Fruit fly (Drosophila melanogaster) whole organism, embryonic: ENCODE results near the gene ABCB7.

Experiments used
- Abd-B ChIP-seq: fragments of 200-800 bp; sonication (Bioruptor generic); optimal IDR thresholded peaks from 2 replicates; lab custom pipeline; 2018; ENCODE audit warnings: missing biosample characterization, mild to moderate bottlenecking, missing genetic modification characterization, moderate library complexity
- Atf3 ChIP-seq: fragments of 200-800 bp; sonication (Bioruptor generic); optimal IDR thresholded peaks from 3 replicates; lab custom pipeline; 2016; ENCODE audit warnings: missing biosample characterization, missing genetic modification characterization
- Awh ChIP-seq: fragments of 200-800 bp; sonication (Bioruptor generic); IDR thresholded peaks from 2 replicates; pipeline ENCODE4, ENCODE4 v1.3.6; 2022; ENCODE audit warnings: missing biosample characterization, missing genetic modification characterization
- BtbVII ChIP-seq: fragments of 200-800 bp; sonication (Bioruptor generic); optimal IDR thresholded peaks from 3 replicates; lab custom pipeline; 2017; ENCODE audit warnings: missing biosample characterization, mild to moderate bottlenecking, missing genetic modification characterization
- Bteb2 ChIP-seq: fragments of 200-800 bp; sonication (Bioruptor generic); optimal IDR thresholded peaks from 2 replicates; lab custom pipeline; 2016; ENCODE audit warnings: missing biosample characterization, missing genetic modification characterization
- CG11456 ChIP-seq: fragments of 200-800 bp; sonication (Bioruptor generic); IDR thresholded peaks from 3 replicates; pipeline ENCODE4 v1.3.6; 2022; ENCODE audit warnings: missing biosample characterization, missing genetic modification characterization
- CG12071 ChIP-seq: fragments of 200-800 bp; sonication (Bioruptor generic); optimal IDR thresholded peaks from 3 replicates; lab custom pipeline; 2018; ENCODE audit warnings: missing biosample characterization, mild to moderate bottlenecking, missing genetic modification characterization
- CG12299 ChIP-seq: fragments of 200-800 bp; sonication (Bioruptor generic); optimal IDR thresholded peaks from 2 replicates; lab custom pipeline; 2018; ENCODE audit warnings: missing biosample characterization, mild to moderate bottlenecking, missing genetic modification characterization
- CG1792 ChIP-seq: fragments of 200-800 bp; sonication (Bioruptor generic); optimal IDR thresholded peaks from 2 replicates; lab custom pipeline; 2016; ENCODE audit warnings: missing biosample characterization, missing genetic modification characterization
- CG18011 ChIP-seq: fragments of 200-800 bp; sonication (Bioruptor generic); optimal IDR thresholded peaks from 2 replicates; lab custom pipeline; 2017; ENCODE audit warnings: missing biosample characterization, missing genetic modification characterization, mild to moderate bottlenecking, moderate library complexity, missing genotype
- CG2120 ChIP-seq: fragments of 200-800 bp; sonication (Bioruptor generic); optimal IDR thresholded peaks from 3 replicates; lab custom pipeline; 2016; ENCODE audit warnings: missing biosample characterization, missing genetic modification characterization
- CG2202 ChIP-seq: fragments of 200-800 bp; sonication (Bioruptor generic); optimal IDR thresholded peaks from 2 replicates; lab custom pipeline; 2018; ENCODE audit warnings: missing biosample characterization, mild to moderate bottlenecking, missing genetic modification characterization
- CG30403 ChIP-seq: fragments of 200-800 bp; sonication (Bioruptor generic); optimal IDR thresholded peaks from 3 replicates; lab custom pipeline; 2016; ENCODE audit warnings: missing biosample characterization, missing genetic modification characterization
- CG3281 ChIP-seq: fragments of 200-800 bp; sonication (Bioruptor generic); optimal IDR thresholded peaks from 3 replicates; lab custom pipeline; 2017; ENCODE audit warnings: missing biosample characterization, mild to moderate bottlenecking, missing genetic modification characterization
- CG33213 ChIP-seq: fragments of 200-800 bp; sonication (Bioruptor generic); optimal IDR thresholded peaks from 3 replicates; lab custom pipeline; 2016; ENCODE audit warnings: missing biosample characterization, missing genetic modification characterization
- CG34376 ChIP-seq: fragments of 200-800 bp; sonication (Bioruptor generic); optimal IDR thresholded peaks from 2 replicates; lab custom pipeline; 2018; ENCODE audit warnings: missing biosample characterization, mild to moderate bottlenecking, missing genetic modification characterization
- CG4854 ChIP-seq: fragments of 200-800 bp; sonication (Bioruptor generic); optimal IDR thresholded peaks from 2 replicates; lab custom pipeline; 2016; ENCODE audit warnings: missing biosample characterization, missing genetic modification characterization, inconsistent platforms
- CG6689 ChIP-seq: fragments of 200-800 bp; sonication (Bioruptor generic); IDR thresholded peaks from 2 replicates; pipeline ENCODE4 v1.3.6; 2022; ENCODE audit warnings: missing biosample characterization, missing genetic modification characterization
- CG6765 ChIP-seq: fragments of 200-800 bp; sonication (Bioruptor generic); optimal IDR thresholded peaks from 3 replicates; lab custom pipeline; 2017; ENCODE audit warnings: missing biosample characterization, mild to moderate bottlenecking, missing genetic modification characterization
- CG6813 ChIP-seq: fragments of 200-800 bp; sonication (Bioruptor generic); optimal IDR thresholded peaks from 2 replicates; lab custom pipeline; 2017; ENCODE audit warnings: missing biosample characterization, missing genetic modification characterization, mild to moderate bottlenecking, moderate library complexity, missing genetic modification reagents
- CG8359 ChIP-seq: fragments of 200-800 bp; sonication (Bioruptor generic); optimal IDR thresholded peaks from 2 replicates; lab custom pipeline; 2017; ENCODE audit warnings: missing biosample characterization, mild to moderate bottlenecking, missing genetic modification characterization, borderline replicate concordance
- CG8765 ChIP-seq: fragments of 200-800 bp; sonication (Bioruptor generic); IDR thresholded peaks from 2 replicates; pipeline ENCODE4 v1.3.6; 2022; ENCODE audit warnings: missing biosample characterization, missing genetic modification characterization
- CG9215 ChIP-seq: fragments of 200-800 bp; sonication (Bioruptor generic); IDR thresholded peaks from 2 replicates; pipeline ENCODE4 v1.3.6; 2022; ENCODE audit warnings: missing biosample characterization, missing genetic modification characterization
- CrebB ChIP-seq: fragments of 200-800 bp; sonication (Bioruptor generic); optimal IDR thresholded peaks from 3 replicates; lab custom pipeline; 2018; ENCODE audit warnings: missing biosample characterization, mild to moderate bottlenecking, missing genetic modification characterization
- E2f1 ChIP-seq: fragments of 200-800 bp; sonication (Bioruptor generic); IDR thresholded peaks from 2 replicates; pipeline ENCODE4 v1.3.6; 2022; ENCODE audit warnings: missing biosample characterization, missing genetic modification characterization
- Ets97D ChIP-seq: fragments of 200-800 bp; sonication (Bioruptor generic); optimal IDR thresholded peaks from 3 replicates; lab custom pipeline; 2016; ENCODE audit warnings: missing biosample characterization, missing genetic modification characterization
- Gsc ChIP-seq: fragments of 200-800 bp; sonication (Bioruptor generic); IDR thresholded peaks from 2 replicates; pipeline ENCODE4 v1.3.6; 2022; ENCODE audit warnings: missing biosample characterization, missing genetic modification characterization
- HmgD ChIP-seq: fragments of 200-800 bp; sonication (Bioruptor generic); optimal IDR thresholded peaks from 3 replicates; lab custom pipeline; 2016; ENCODE audit warnings: missing biosample characterization, missing genetic modification characterization
- Lim3 ChIP-seq: fragments of 200-800 bp; sonication (Bioruptor generic); IDR thresholded peaks from 2 replicates; pipeline ENCODE4 v1.3.6; 2022; ENCODE audit warnings: missing biosample characterization, missing genetic modification characterization
- Mrtf ChIP-seq: fragments of 200-800 bp; sonication (Bioruptor generic); IDR thresholded peaks from 3 replicates; pipeline ENCODE4 v1.3.6; 2022; ENCODE audit warnings: missing biosample characterization, missing genetic modification characterization
- Poxn ChIP-seq: fragments of 200-800 bp; sonication (Bioruptor generic); IDR thresholded peaks from 2 replicates; pipeline ENCODE4 v1.3.6; 2022; ENCODE audit warnings: missing biosample characterization, missing genetic modification characterization
- Sox100B ChIP-seq: fragments of 200-800 bp; sonication (Bioruptor generic); optimal IDR thresholded peaks from 3 replicates; lab custom pipeline; 2018; ENCODE audit warnings: missing biosample characterization, mild to moderate bottlenecking, missing genetic modification characterization
- Trl ChIP-seq, 3 experiments: fragments of >200 bp in 2 of 3; fragments of 200-800 bp in 1 of 3; sonication (Bioruptor generic) in 1 of 3; optimal IDR thresholded peaks; 2 replicates in 1 of 3; 3 replicates in 2 of 3; lab custom pipeline; 2016 to 2017; ENCODE audit warnings: missing biosample characterization in 1 of 3, missing genetic modification characterization in 1 of 3
- cad ChIP-seq: fragments of >200 bp; optimal IDR thresholded peaks from 2 replicates; lab custom pipeline; 2017; ENCODE audit warnings: missing biosample characterization, missing genetic modification characterization
- crp ChIP-seq, 2 experiments: fragments of 200-800 bp; sonication (Bioruptor generic); optimal IDR thresholded peaks; 2 replicates in 1 of 2; 3 replicates in 1 of 2; lab custom pipeline; 2017; ENCODE audit warnings: missing biosample characterization in 2 of 2, missing genetic modification characterization in 2 of 2, mild to moderate bottlenecking in 1 of 2, moderate library complexity in 1 of 2
- cwo ChIP-seq: fragments of 200-800 bp; sonication (Bioruptor generic); optimal IDR thresholded peaks from 3 replicates; lab custom pipeline; 2017; ENCODE audit warnings: missing biosample characterization, missing genetic modification characterization, mild to moderate bottlenecking, moderate library complexity, missing genetic modification reagents
- fd96Cb ChIP-seq: fragments of 200-800 bp; sonication (Bioruptor generic); optimal IDR thresholded peaks from 2 replicates; lab custom pipeline; 2018; ENCODE audit warnings: missing biosample characterization, mild to moderate bottlenecking, missing genetic modification characterization, moderate library complexity
- ftz-f1 ChIP-seq: fragments of 200-800 bp; sonication (Bioruptor generic); optimal IDR thresholded peaks from 2 replicates; lab custom pipeline; 2016; ENCODE audit warnings: missing biosample characterization, missing genetic modification characterization
- klu ChIP-seq: fragments of 200-800 bp; sonication (Bioruptor generic); IDR thresholded peaks from 2 replicates; pipeline ENCODE4 v1.3.6; 2022; ENCODE audit warnings: missing biosample characterization, missing genetic modification characterization
- lab ChIP-seq: fragments of 200-800 bp; sonication (Bioruptor generic); optimal IDR thresholded peaks from 3 replicates; lab custom pipeline; 2017; ENCODE audit warnings: missing biosample characterization, missing genetic modification characterization, mild to moderate bottlenecking, moderate library complexity, missing genetic modification reagents
- lilli ChIP-seq: fragments of 200-800 bp; sonication (Bioruptor generic); optimal IDR thresholded peaks from 3 replicates; lab custom pipeline; 2016; ENCODE audit warnings: missing biosample characterization, missing genetic modification characterization
- lov ChIP-seq, 2 experiments: fragments of 200-800 bp in 1 of 2; fragments of >200 bp in 1 of 2; sonication (Bioruptor generic) in 1 of 2; IDR thresholded peaks in 1 of 2; optimal IDR thresholded peaks in 1 of 2; 2 replicates in 1 of 2; 3 replicates in 1 of 2; pipeline versions ENCODE4 v1.3.6 to Lab custom; 2017 to 2022; ENCODE audit warnings: missing biosample characterization in 1 of 2, missing genetic modification characterization in 1 of 2
- nerfin-1 ChIP-seq: fragments of 200-800 bp; sonication (Bioruptor generic); optimal IDR thresholded peaks from 3 replicates; lab custom pipeline; 2019; ENCODE audit warnings: missing biosample characterization, mild to moderate bottlenecking, missing genetic modification characterization, moderate library complexity
- pfk ChIP-seq: fragments of 200-800 bp; sonication (Bioruptor generic); optimal IDR thresholded peaks from 2 replicates; lab custom pipeline; 2018; ENCODE audit warnings: missing biosample characterization, mild to moderate bottlenecking, missing genetic modification characterization, moderate library complexity
- phol ChIP-seq: fragments of 200-800 bp; sonication (Bioruptor generic); optimal IDR thresholded peaks from 3 replicates; lab custom pipeline; 2018; ENCODE audit warnings: missing biosample characterization, mild to moderate bottlenecking, missing genetic modification characterization, moderate library complexity
- pnt ChIP-seq: fragments of 200-800 bp; sonication (Bioruptor generic); optimal IDR thresholded peaks from 3 replicates; lab custom pipeline; 2016; ENCODE audit warnings: missing biosample characterization, missing genetic modification characterization
- ranshi ChIP-seq: fragments of 200-800 bp; sonication (Bioruptor generic); IDR thresholded peaks from 2 replicates; pipeline ENCODE4 v1.3.6; 2022; ENCODE audit warnings: missing biosample characterization, missing genetic modification characterization
- tll ChIP-seq, 2 experiments: fragments of 200-800 bp in 1 of 2; fragments of >200 bp in 1 of 2; sonication (Bioruptor generic) in 1 of 2; optimal IDR thresholded peaks; 2 replicates each; lab custom pipeline; 2017 to 2019; ENCODE audit warnings: missing biosample characterization in 2 of 2, missing genetic modification characterization in 2 of 2, mild to moderate bottlenecking in 1 of 2, moderate library complexity in 1 of 2
- tna ChIP-seq: fragments of 200-800 bp; sonication (Bioruptor generic); IDR thresholded peaks from 2 replicates; pipeline ENCODE4 v1.3.6; 2022; ENCODE audit warnings: missing biosample characterization, missing genetic modification characterization; ENCODE audit not compliant: partially characterized antibody

Gene ABCB7

dm6 chr3L:1668504-1668903 lies 50.3 kb downstream of the ABCB7 start, which contains the start of gene RpL23A (continued):
- peak; percentile 92 for TF ChIP-seq CG12071
- TF ChIP-seq CG6765 (GFP tag; lab: Kevin White, UChicago): peak; percentile 96
- TF ChIP-seq Bteb2: peak; percentile 95
- peak; percentile 93 for TF ChIP-seq CrebB (tag; lab: Kevin White, UChicago)
- TF ChIP-seq Ets97D (GFP tag; lab: Kevin White, UChicago): peak; percentile 100
- peak; percentile 89 for TF ChIP-seq E2f1 (GFP tag; lab: Robert Waterston, UW)
- peak; percentile 99 for TF ChIP-seq HmgD
- peak; percentile 87 for TF ChIP-seq CG18011
- TF ChIP-seq CG4854 (GFP tag; lab: Kevin White, UChicago): peak; percentile 96
- no peak for TF ChIP-seq cad
- peak; percentile 98 for TF ChIP-seq CG11456 (GFP tag; lab: Robert Waterston, UW)
- TF ChIP-seq pnt (GFP tag; lab: Kevin White, UChicago): peak; percentile 90
- peak; percentile 95 for TF ChIP-seq phol (tag; lab: Kevin White, UChicago)
- peak; percentile 90 for TF ChIP-seq nerfin-1 (tag; lab: Kevin White, UChicago)
- TF ChIP-seq CG34376 (GFP tag; lab: Kevin White, UChicago): peak; percentile 97
- TF ChIP-seq Sox100B (GFP tag; lab: Kevin White, UChicago): no peak
- TF ChIP-seq ftz-f1 (GFP tag; lab: Kevin White, UChicago): peak; percentile 91
- TF ChIP-seq Gsc (GFP tag; lab: Robert Waterston, UW): peak; percentile 70
- TF ChIP-seq pfk (GFP tag; lab: Kevin White, UChicago): peak; percentile 82
- TF ChIP-seq CG30403: peak; percentile 94
- peak; percentile 82 for TF ChIP-seq CG12299
- peak; percentile 85 for TF ChIP-seq CG6689 (GFP tag; lab: Robert Waterston, UW)
- peak; percentile 94 for TF ChIP-seq CG3281
- TF ChIP-seq CG1792: peak; percentile 96
- peak in 1 of 2 experiments; percentile 18 for TF ChIP-seq Trl (optimal IDR thresholded peaks at IDR 0.05; lab: Kevin White, UChicago)
- peak; percentile 99 for TF ChIP-seq Trl (GFP tag; optimal IDR thresholded peaks at IDR 0.05; lab: Kevin White, UChicago)
- peak; percentile 85 for TF ChIP-seq Abd-B (GFP tag; lab: Kevin White, UChicago)
- TF ChIP-seq tll (GFP tag; optimal IDR thresholded peaks at IDR 0.05; lab: Kevin White, UChicago): peak in 1 of 2 experiments; percentile 61
- peak; percentile 95 for TF ChIP-seq ranshi (GFP tag; lab: Robert Waterston, UW)
- peak; percentile 82 for TF ChIP-seq cwo (GFP tag; lab: Kevin White, UChicago)
- TF ChIP-seq CG8765: peak; percentile 82
- peak; percentile 91 for TF ChIP-seq Awh
- TF ChIP-seq CG8359: peak; percentile 81
- TF ChIP-seq lab: peak; percentile 99
- peak; percentile 74 for TF ChIP-seq fd96Cb (tag; lab: Kevin White, UChicago)
- no peak for TF ChIP-seq lov (optimal IDR thresholded peaks at IDR 0.05; lab: Kevin White, UChicago)
- TF ChIP-seq lov (GFP tag; IDR thresholded peaks at IDR 0.05; lab: Robert Waterston, UW): peak; percentile 97
- peak; percentile 92 for TF ChIP-seq BtbVII (GFP tag; lab: Kevin White, UChicago)
- peak; percentile 96 for TF ChIP-seq CG6813 (GFP tag; lab: Kevin White, UChicago)
- peak; percentile 88 for TF ChIP-seq klu (GFP tag; lab: Robert Waterston, UW)
- peak; percentile 87 for TF ChIP-seq CG9215
- TF ChIP-seq Lim3 (GFP tag; lab: Robert Waterston, UW): peak; percentile 67
- TF ChIP-seq CG2202 (tag; lab: Kevin White, UChicago): peak; percentile 86
- peak; percentile 63 for TF ChIP-seq Poxn (GFP tag; lab: Robert Waterston, UW)
- TF ChIP-seq CG2120: peak; percentile 91
- TF ChIP-seq CG33213 (GFP tag; lab: Kevin White, UChicago): peak; percentile 99
- no peak for TF ChIP-seq tna
- peak; percentile 90 for TF ChIP-seq Mrtf
- peak in 1 of 2 experiments; percentile 73 for TF ChIP-seq crp (GFP tag; optimal IDR thresholded peaks at IDR 0.05; lab: Kevin White, UChicago)
- peak; percentile 94 for TF ChIP-seq lilli (GFP tag; lab: Kevin White, UChicago)
- TF ChIP-seq Atf3 (GFP tag; lab: Kevin White, UChicago): peak; percentile 95
